Worm (Caenorhabditis elegans): Measurements from ENCODE around the gene B0035.22.

B0035.22 gene

ce11 chrIV:11323666-11324065 is 8.7 kb downstream of the B0035.22 start (continued):
- TF ChIP-seq pbrm-1 (GFP tag; IDR thresholded peaks at IDR 0.05) (0 out of 2 replicates have a peak, but pooled peaks have one; percentile 16), somi-1 (GFP tag; optimal IDR thresholded peaks at IDR 0.05) (no peak), egl-44 (GFP tag; IDR thresholded peaks at IDR 0.05) (peak; percentile 65; the same call in 1 of the 2 replicates), snpc-3.4 (tag; optimal IDR thresholded peaks at IDR 0.05) (peak; percentile 7), lir-1 (GFP tag; conservative IDR thresholded peaks at IDR 0.05) (no peak), lin-35 (GFP tag; optimal IDR thresholded peaks at IDR 0.05) (no peak), attf-6 (GFP tag; IDR thresholded peaks at IDR 0.05) (peak; percentile 71; the same call in 1 of the 2 replicates), lin-26 (GFP tag; IDR thresholded peaks at IDR 0.05) (peak; percentile 79), hsf-1 (GFP tag; IDR thresholded peaks at IDR 0.05) (peak; percentile 61; the same call in 1 of the 2 replicates), ztf-18 (tag; optimal IDR thresholded peaks at IDR 0.05) (no peak), ceh-91 (GFP tag; IDR thresholded peaks at IDR 0.05) (no peak), ztf-26 (tag; optimal IDR thresholded peaks at IDR 0.05) (no peak), F37B4.10 (GFP tag; IDR thresholded peaks at IDR 0.05) (no peak), lin-40 (tag; optimal IDR thresholded peaks at IDR 0.05) (no peak), rcor-1 (GFP tag; IDR thresholded peaks at IDR 0.05) (peak; percentile 68), attf-5 (GFP tag; optimal IDR thresholded peaks at IDR 0.05) (no peak), ets-4 (GFP tag; optimal IDR thresholded peaks at IDR 0.05) (no peak), sptf-2 (GFP tag; optimal IDR thresholded peaks at IDR 0.05) (no peak), K11D2.4 (GFP tag; IDR thresholded peaks at IDR 0.05) (no peak), ceh-40 (GFP tag; IDR thresholded peaks at IDR 0.05) (no peak), cebp-1 (GFP tag; IDR thresholded peaks at IDR 0.05) (no peak), cebp-1 (tag; optimal IDR thresholded peaks at IDR 0.05) (no peak), egrh-3 (GFP tag; IDR thresholded peaks at IDR 0.05) (no peak)

ce11 chrIV:11324741-11325140 is 9.8 kb downstream of the B0035.22 start, which contains the start of gene his-48:
Gene his-48, plus strand, starts transcription at chrIV:11324745.
- TF ChIP-seq attf-6 (GFP tag; IDR thresholded peaks at IDR 0.05) (peak; percentile 57; the same call in 1 of the 2 replicates), madf-6 (GFP tag; IDR thresholded peaks at IDR 0.05) (0 out of 2 replicates have a peak, but pooled peaks have one; percentile 24), madf-3 (GFP tag; IDR thresholded peaks at IDR 0.05) (0 out of 2 replicates have a peak, but pooled peaks have one; percentile 59), lin-26 (GFP tag; IDR thresholded peaks at IDR 0.05) (peak; percentile 79), hsf-1 (GFP tag; IDR thresholded peaks at IDR 0.05) (peak; percentile 38; the same call in 1 of the 2 replicates)

- no peak for TF ChIP-seq ceh-79 (tag; optimal IDR thresholded peaks at IDR 0.05)
- TF ChIP-seq him-1 (tag; optimal IDR thresholded peaks at IDR 0.05) = peak; percentile 81
- TF ChIP-seq ceh-58 (GFP tag; IDR thresholded peaks at IDR 0.05) = no peak
- TF ChIP-seq ceh-100 (GFP tag; IDR thresholded peaks at IDR 0.05) = no peak
- peak; percentile 7 for TF ChIP-seq snpc-1.3 (tag; optimal IDR thresholded peaks at IDR 0.05; ENCODE audit: insufficient read depth)
- no peak for TF ChIP-seq tlf-1 (GFP tag; optimal IDR thresholded peaks at IDR 0.05)
- no peak for TF ChIP-seq cebp-1 (GFP tag; IDR thresholded peaks at IDR 0.05)
- TF ChIP-seq cebp-1 (tag; optimal IDR thresholded peaks at IDR 0.05) = peak; percentile 10
- peak; percentile 53 for TF ChIP-seq D2030.7 (GFP tag; IDR thresholded peaks at IDR 0.05)
- TF ChIP-seq hsf-1 (GFP tag; IDR thresholded peaks at IDR 0.05) = peak; percentile 64
- TF ChIP-seq ztf-25 (GFP tag; IDR thresholded peaks at IDR 0.05) = 0 out of 2 replicates have a peak, but pooled peaks have one; percentile 16
- no peak for TF ChIP-seq ztf-3 (GFP tag; optimal IDR thresholded peaks at IDR 0.05)
- TF ChIP-seq F52B5.7 (tag; optimal IDR thresholded peaks at IDR 0.05) = no peak
- TF ChIP-seq ztf-22 (GFP tag; optimal IDR thresholded peaks at IDR 0.05) = no peak
- TF ChIP-seq egrh-3 (GFP tag; IDR thresholded peaks at IDR 0.05) = no peak
- peak; percentile 73 for TF ChIP-seq madf-6 (GFP tag; IDR thresholded peaks at IDR 0.05)
- no peak for TF ChIP-seq T26A5.8 (tag; optimal IDR thresholded peaks at IDR 0.05)
- peak; percentile 76 for TF ChIP-seq Y53G8AR.9 (GFP tag; conservative IDR thresholded peaks at IDR 0.05)
- peak; percentile 75 for TF ChIP-seq dox-1 (GFP tag; IDR thresholded peaks at IDR 0.05)
- peak; percentile 87 for TF ChIP-seq lin-26 (GFP tag; IDR thresholded peaks at IDR 0.05)
- TF ChIP-seq F57A8.1 (GFP tag; optimal IDR thresholded peaks at IDR 0.05) = no peak
- 0 out of 2 replicates have a peak, but pooled peaks have one; percentile 50 for TF ChIP-seq madf-3 (GFP tag; IDR thresholded peaks at IDR 0.05)
- TF ChIP-seq lin-54 (GFP tag; optimal IDR thresholded peaks at IDR 0.05) = peak; percentile 27
- 0 out of 2 replicates have a peak, but pooled peaks have one; percentile 43 for TF ChIP-seq egl-44 (GFP tag; IDR thresholded peaks at IDR 0.05)
- TF ChIP-seq C17E4.6 (GFP tag; IDR thresholded peaks at IDR 0.05) = peak; percentile 51; the same call in 1 of the 2 replicates
- no peak for TF ChIP-seq akir-1 (GFP tag; optimal IDR thresholded peaks at IDR 0.05)
Measured at ce11 chrIV:11326939-11327565, 12.1 kb downstream of the B0035.22 start, which contains the start of gene B0035.21. Gene B0035.21, plus strand, starts transcription at chrIV:11327260.
